ENCODE assay signal across 1 fruit fly cellular context in genomic region chrX:17768130-17768697, dm6.
A peak's percentile ranks its signal among the peaks of the same experiment; 100 is the strongest.
TF ChIP-seq lines count a peak whose summit lies in the region.

Gene unc-4, plus strand, starts transcription at chrX:17768569.

TF ChIP-seq in whole organism, embryonic, 481 proteins besides CTCF, POLR2A, EP300 and RAD21 (continued from another document and continues in another):
- TF ChIP-seq CG9727 (GFP tag; optimal IDR thresholded peaks at IDR 0.05; lab: Kevin White, UChicago) (no peak), Hr39 (optimal IDR thresholded peaks at IDR 0.05; lab: Kevin White, UChicago) (no peak), CG12659 (GFP tag; optimal IDR thresholded peaks at IDR 0.05; lab: Kevin White, UChicago) (no peak), Awh (GFP tag; IDR thresholded peaks at IDR 0.05; lab: Robert Waterston, UW) (no peak), crc (GFP tag; optimal IDR thresholded peaks at IDR 0.05; lab: Kevin White, UChicago) (no peak), Adf1 (GFP tag; IDR thresholded peaks at IDR 0.05; lab: Robert Waterston, UW) (peak; percentile 97), bigmax (GFP tag; optimal IDR thresholded peaks at IDR 0.05; lab: Kevin White, UChicago) (no peak), gsb-n (tag; optimal IDR thresholded peaks at IDR 0.05; lab: Kevin White, UChicago) (no peak), sc (optimal IDR thresholded peaks at IDR 0.05; lab: Kevin White, UChicago) (no peak), sc (GFP tag; optimal IDR thresholded peaks at IDR 0.05; lab: Kevin White, UChicago) (no peak), GATAe (GFP tag; conservative IDR thresholded peaks at IDR 0.05; lab: Robert Waterston, UW) (no peak), h (optimal IDR thresholded peaks at IDR 0.05; lab: Kevin White, UChicago) (no peak), CG3838 (GFP tag; optimal IDR thresholded peaks at IDR 0.05; lab: Kevin White, UChicago) (no peak), CG9932 (GFP tag; IDR thresholded peaks at IDR 0.05; lab: Robert Waterston, UW) (no peak), Ssrp (tag; optimal IDR thresholded peaks at IDR 0.05; lab: Kevin White, UChicago) (no peak), ERR (GFP tag; optimal IDR thresholded peaks at IDR 0.05; lab: Kevin White, UChicago) (no peak), Atf3 (GFP tag; optimal IDR thresholded peaks at IDR 0.05; lab: Kevin White, UChicago) (no peak), gem (tag; optimal IDR thresholded peaks at IDR 0.05; lab: Kevin White, UChicago) (no peak), jing (GFP tag; optimal IDR thresholded peaks at IDR 0.05; lab: Kevin White, UChicago) (peak; percentile 30), CG34422 (GFP tag; IDR thresholded peaks at IDR 0.05; lab: Robert Waterston, UW) (no peak), zen2 (GFP tag; IDR thresholded peaks at IDR 0.05; lab: Robert Waterston, UW; ENCODE audit: partially characterized antibody) (no peak), CG31388 (GFP tag; optimal IDR thresholded peaks at IDR 0.05; lab: Kevin White, UChicago) (no peak), pros (GFP tag; optimal IDR thresholded peaks at IDR 0.05; lab: Kevin White, UChicago) (peak; percentile 13), trh (GFP tag; optimal IDR thresholded peaks at IDR 0.05; lab: Kevin White, UChicago) (no peak), yki (optimal IDR thresholded peaks at IDR 0.05; lab: Kevin White, UChicago) (peak; percentile 18), vnd (GFP tag; IDR thresholded peaks at IDR 0.05; lab: Robert Waterston, UW; ENCODE audit: partially characterized antibody) (no peak), CG1024 (GFP tag; IDR thresholded peaks at IDR 0.05; lab: Robert Waterston, UW) (no peak), Elba2 (GFP tag; optimal IDR thresholded peaks at IDR 0.05; lab: Kevin White, UChicago) (no peak), inv (GFP tag; IDR thresholded peaks at IDR 0.05; lab: Robert Waterston, UW; ENCODE audit: partially characterized antibody) (no peak; the same call in 1 of the 2 replicates), Rx (GFP tag; IDR thresholded peaks at IDR 0.05; lab: Robert Waterston, UW) (no peak), lilli (GFP tag; optimal IDR thresholded peaks at IDR 0.05; lab: Kevin White, UChicago) (no peak), CG2116 (GFP tag; optimal IDR thresholded peaks at IDR 0.05; lab: Kevin White, UChicago) (no peak), CG3847 (GFP tag; IDR thresholded peaks at IDR 0.05; lab: Robert Waterston, UW) (no peak), tap (tag; optimal IDR thresholded peaks at IDR 0.05; lab: Kevin White, UChicago) (no peak), CG3726 (GFP tag; IDR thresholded peaks at IDR 0.05; lab: Robert Waterston, UW) (no peak), sqz (GFP tag; optimal IDR thresholded peaks at IDR 0.05; lab: Kevin White, UChicago) (peak; percentile 60), nom (GFP tag; optimal IDR thresholded peaks at IDR 0.05; lab: Kevin White, UChicago) (no peak), CG17359 (tag; optimal IDR thresholded peaks at IDR 0.05; lab: Kevin White, UChicago) (no peak), CG8281 (tag; optimal IDR thresholded peaks at IDR 0.05; lab: Kevin White, UChicago) (no peak), CG43689 (GFP tag; IDR thresholded peaks at IDR 0.05; lab: Robert Waterston, UW) (no peak), CG8388 (GFP tag; optimal IDR thresholded peaks at IDR 0.05; lab: Kevin White, UChicago) (no peak), ATbp (GFP tag; optimal IDR thresholded peaks at IDR 0.05; lab: Kevin White, UChicago) (no peak), B-H1 (GFP tag; IDR thresholded peaks at IDR 0.05; lab: Robert Waterston, UW) (no peak), CG8944 (GFP tag; optimal IDR thresholded peaks at IDR 0.05; lab: Kevin White, UChicago) (no peak), wek (GFP tag; optimal IDR thresholded peaks at IDR 0.05; lab: Kevin White, UChicago) (no peak), CHES-1-like (GFP tag; optimal IDR thresholded peaks at IDR 0.05; lab: Kevin White, UChicago) (no peak), fd96Cb (tag; optimal IDR thresholded peaks at IDR 0.05; lab: Kevin White, UChicago) (no peak), trem (tag; optimal IDR thresholded peaks at IDR 0.05; lab: Kevin White, UChicago) (no peak), CG8765 (GFP tag; IDR thresholded peaks at IDR 0.05; lab: Robert Waterston, UW) (no peak), Usf (GFP tag; optimal IDR thresholded peaks at IDR 0.05; lab: Kevin White, UChicago) (no peak), CG6683 (GFP tag; optimal IDR thresholded peaks at IDR 0.05; lab: Kevin White, UChicago) (no peak), ranshi (GFP tag; IDR thresholded peaks at IDR 0.05; lab: Robert Waterston, UW) (no peak), D19B (GFP tag; optimal IDR thresholded peaks at IDR 0.05; lab: Kevin White, UChicago) (no peak), Neu2 (GFP tag; optimal IDR thresholded peaks at IDR 0.05; lab: Kevin White, UChicago; ENCODE audit: borderline replicate concordance) (no peak), Bteb2 (GFP tag; optimal IDR thresholded peaks at IDR 0.05; lab: Kevin White, UChicago) (no peak), bowl (GFP tag; IDR thresholded peaks at IDR 0.05; lab: Robert Waterston, UW) (no peak), Aef1 (GFP tag; IDR thresholded peaks at IDR 0.05; lab: Robert Waterston, UW) (peak; percentile 92), exex (tag; optimal IDR thresholded peaks at IDR 0.05; lab: Kevin White, UChicago) (no peak), CrebB (tag; optimal IDR thresholded peaks at IDR 0.05; lab: Kevin White, UChicago) (no peak), CG5953 (GFP tag; IDR thresholded peaks at IDR 0.05; lab: Robert Waterston, UW) (no peak), CG4820 (GFP tag; optimal IDR thresholded peaks at IDR 0.05; lab: Kevin White, UChicago) (no peak), Stat92E (GFP tag; optimal IDR thresholded peaks at IDR 0.05; lab: Kevin White, UChicago) (peak in 1 of 3 experiments; percentile 43), CG4360 (GFP tag; IDR thresholded peaks at IDR 0.05; lab: Robert Waterston, UW) (peak; percentile 94), en (GFP tag; optimal IDR thresholded peaks at IDR 0.05; lab: Kevin White, UChicago) (no peak), BtbVII (GFP tag; optimal IDR thresholded peaks at IDR 0.05; lab: Kevin White, UChicago) (no peak), pb (GFP tag; optimal IDR thresholded peaks at IDR 0.05; lab: Kevin White, UChicago) (peak; percentile 33), hth (optimal IDR thresholded peaks at IDR 0.05; lab: Kevin White, UChicago) (no peak), CG34224 (GFP tag; IDR thresholded peaks at IDR 0.05; lab: Robert Waterston, UW; ENCODE audit: partially characterized antibody) (no peak), ap (GFP tag; IDR thresholded peaks at IDR 0.05; lab: Robert Waterston, UW) (no peak), Mes4 (GFP tag; optimal IDR thresholded peaks at IDR 0.05; lab: Kevin White, UChicago) (no peak), usp (GFP tag; optimal IDR thresholded peaks at IDR 0.05; lab: Kevin White, UChicago) (no peak), CG30020 (tag; optimal IDR thresholded peaks at IDR 0.05; lab: Kevin White, UChicago) (no peak), CG1647 (GFP tag; optimal IDR thresholded peaks at IDR 0.05; lab: Kevin White, UChicago) (no peak), sens-2 (GFP tag; IDR thresholded peaks at IDR 0.05; lab: Robert Waterston, UW) (no peak), CG16813 (GFP tag; IDR thresholded peaks at IDR 0.05; lab: Robert Waterston, UW; ENCODE audit: partially characterized antibody) (no peak), CG11085 (GFP tag; IDR thresholded peaks at IDR 0.05; lab: Robert Waterston, UW) (no peak), CG14050 (GFP tag; IDR thresholded peaks at IDR 0.05; lab: Robert Waterston, UW) (no peak), MESR4 (GFP tag; optimal IDR thresholded peaks at IDR 0.05; lab: Kevin White, UChicago) (no peak), dimm (GFP tag; IDR thresholded peaks at IDR 0.05; lab: Robert Waterston, UW) (no peak), HLH4C (GFP tag; IDR thresholded peaks at IDR 0.05; lab: Robert Waterston, UW; ENCODE audit: partially characterized antibody) (0 out of 3 replicates have a peak, but pooled peaks have one; percentile 37), PHDP (tag; optimal IDR thresholded peaks at IDR 0.05; lab: Kevin White, UChicago) (no peak), Bdp1 (GFP tag; optimal IDR thresholded peaks at IDR 0.05; lab: Kevin White, UChicago) (no peak), CG18262 (tag; optimal IDR thresholded peaks at IDR 0.05; lab: Kevin White, UChicago) (no peak), Dref (GFP tag; IDR thresholded peaks at IDR 0.05; lab: Robert Waterston, UW) (no peak), CG8290 (GFP tag; optimal IDR thresholded peaks at IDR 0.05; lab: Kevin White, UChicago) (no peak), CG8290 (tag; optimal IDR thresholded peaks at IDR 0.05; lab: Kevin White, UChicago) (no peak), Camta (GFP tag; optimal IDR thresholded peaks at IDR 0.05; lab: Kevin White, UChicago) (no peak), CG31365 (tag; optimal IDR thresholded peaks at IDR 0.05; lab: Kevin White, UChicago) (no peak), CG17802 (tag; optimal IDR thresholded peaks at IDR 0.05; lab: Kevin White, UChicago) (no peak), gce (GFP tag; IDR thresholded peaks at IDR 0.05; lab: Robert Waterston, UW) (no peak), Sry-δ (GFP tag; optimal IDR thresholded peaks at IDR 0.05; lab: Kevin White, UChicago) (no peak), Lpt (GFP tag; optimal IDR thresholded peaks at IDR 0.05; lab: Kevin White, UChicago) (no peak), CG8359 (GFP tag; optimal IDR thresholded peaks at IDR 0.05; lab: Kevin White, UChicago; ENCODE audit: borderline replicate concordance) (no peak), fd64A (GFP tag; optimal IDR thresholded peaks at IDR 0.05; lab: Kevin White, UChicago) (no peak), slp2 (GFP tag; optimal IDR thresholded peaks at IDR 0.05; lab: Kevin White, UChicago) (no peak), CG14860 (GFP tag; IDR thresholded peaks at IDR 0.05; lab: Robert Waterston, UW; ENCODE audit: partially characterized antibody) (no peak), vvl (GFP tag; IDR thresholded peaks at IDR 0.05; lab: Robert Waterston, UW) (peak; percentile 64), kah (GFP tag; optimal IDR thresholded peaks at IDR 0.05; lab: Kevin White, UChicago) (no peak), eve (GFP tag; optimal IDR thresholded peaks at IDR 0.05; lab: Kevin White, UChicago) (no peak), CG10543 (GFP tag; optimal IDR thresholded peaks at IDR 0.05; lab: Kevin White, UChicago) (peak; percentile 9), CG1233 (GFP tag; optimal IDR thresholded peaks at IDR 0.05; lab: Kevin White, UChicago) (no peak), CG4328 (GFP tag; optimal IDR thresholded peaks at IDR 0.05; lab: Kevin White, UChicago) (no peak), HLH54F (GFP tag; optimal IDR thresholded peaks at IDR 0.05; lab: Kevin White, UChicago) (no peak), CG10565 (GFP tag; optimal IDR thresholded peaks at IDR 0.05; lab: Kevin White, UChicago) (no peak), twi (tag; optimal IDR thresholded peaks at IDR 0.05; lab: Kevin White, UChicago) (peak; percentile 36), Hr51 (GFP tag; optimal IDR thresholded peaks at IDR 0.05; lab: Kevin White, UChicago) (no peak), Six4 (GFP tag; optimal IDR thresholded peaks at IDR 0.05; lab: Kevin White, UChicago) (no peak), CG7271 (tag; optimal IDR thresholded peaks at IDR 0.05; lab: Kevin White, UChicago) (no peak), Hr3 (GFP tag; optimal IDR thresholded peaks at IDR 0.05; lab: Kevin White, UChicago) (no peak), Xrp1 (GFP tag; IDR thresholded peaks at IDR 0.05; lab: Robert Waterston, UW) (no peak), E2f2 (GFP tag; IDR thresholded peaks at IDR 0.05; lab: Robert Waterston, UW) (no peak), TFAM (GFP tag; optimal IDR thresholded peaks at IDR 0.05; lab: Kevin White, UChicago) (no peak), NfI (GFP tag; optimal IDR thresholded peaks at IDR 0.05; lab: Kevin White, UChicago) (no peak), Ada2b (GFP tag; IDR thresholded peaks at IDR 0.05; lab: Robert Waterston, UW) (no peak), oc (tag; optimal IDR thresholded peaks at IDR 0.05; lab: Kevin White, UChicago) (peak; percentile 29), CG2120 (GFP tag; optimal IDR thresholded peaks at IDR 0.05; lab: Kevin White, UChicago) (no peak), abd-A (tag; optimal IDR thresholded peaks at IDR 0.05; lab: Kevin White, UChicago) (peak; percentile 97), Gsc (GFP tag; IDR thresholded peaks at IDR 0.05; lab: Robert Waterston, UW) (no peak), Dad (GFP tag; optimal IDR thresholded peaks at IDR 0.05; lab: Kevin White, UChicago) (no peak), HLHmδ (GFP tag; optimal IDR thresholded peaks at IDR 0.05; lab: Kevin White, UChicago) (no peak), phol (tag; optimal IDR thresholded peaks at IDR 0.05; lab: Kevin White, UChicago) (peak; percentile 93), CG7987 (GFP tag; optimal IDR thresholded peaks at IDR 0.05; lab: Kevin White, UChicago) (no peak), fd3F (GFP tag; optimal IDR thresholded peaks at IDR 0.05; lab: Kevin White, UChicago) (no peak), tna (GFP tag; IDR thresholded peaks at IDR 0.05; lab: Robert Waterston, UW; ENCODE audit: partially characterized antibody) (no peak), CG12744 (GFP tag; optimal IDR thresholded peaks at IDR 0.05; lab: Kevin White, UChicago) (no peak), CG7928 (GFP tag; optimal IDR thresholded peaks at IDR 0.05; lab: Kevin White, UChicago) (no peak), CG12104 (GFP tag; optimal IDR thresholded peaks at IDR 0.05; lab: Kevin White, UChicago) (no peak), slou (GFP tag; optimal IDR thresholded peaks at IDR 0.05; lab: Kevin White, UChicago) (no peak), salm (tag; optimal IDR thresholded peaks at IDR 0.05; lab: Kevin White, UChicago) (no peak), kay (GFP tag; optimal IDR thresholded peaks at IDR 0.05; lab: Kevin White, UChicago) (no peak), CG2678 (tag; optimal IDR thresholded peaks at IDR 0.05; lab: Kevin White, UChicago) (no peak), CG2202 (tag; optimal IDR thresholded peaks at IDR 0.05; lab: Kevin White, UChicago) (no peak), sna (GFP tag; IDR thresholded peaks at IDR 0.05; lab: Robert Waterston, UW; ENCODE audit: partially characterized antibody) (no peak; the same call in 1 of the 2 replicates), unpg (GFP tag; optimal IDR thresholded peaks at IDR 0.05; lab: Kevin White, UChicago) (no peak), tx (GFP tag; optimal IDR thresholded peaks at IDR 0.05; lab: Kevin White, UChicago) (no peak), Mrtf (GFP tag; IDR thresholded peaks at IDR 0.05; lab: Robert Waterston, UW) (no peak), NC2β (GFP tag; optimal IDR thresholded peaks at IDR 0.05; lab: Kevin White, UChicago) (no peak), Pdp1 (GFP tag; optimal IDR thresholded peaks at IDR 0.05; lab: Kevin White, UChicago) (no peak), Myb (GFP tag; optimal IDR thresholded peaks at IDR 0.05; lab: Kevin White, UChicago) (no peak), psq (GFP tag; optimal IDR thresholded peaks at IDR 0.05; lab: Kevin White, UChicago) (no peak)
